Worm (Caenorhabditis elegans) whole organism, L4 larva: Measurements from ENCODE around the gene Y54E2A.5.

ENCODE experiments used
- F10B5.3 ChIP-seq: sonication (generic microtip); optimal IDR thresholded peaks from 2 replicates; lab custom pipeline; 2016; ENCODE audit warnings: mild to moderate bottlenecking, missing genetic modification characterization, missing compliant biosample characterization
- F26F4.8 ChIP-seq: fragments of 200-800 bp; sonication (Bioruptor generic); conservative IDR thresholded peaks from 2 replicates; pipeline ENCODE4 v1.3.6; 2022; ENCODE audit warnings: missing genetic modification characterization, missing compliant biosample characterization
- F49E8.2 ChIP-seq: sonication (generic microtip); optimal IDR thresholded peaks from 2 replicates; lab custom pipeline; 2016; ENCODE audit warnings: missing compliant biosample characterization, mild to moderate bottlenecking, missing genetic modification characterization, borderline replicate concordance
- T26A8.4 ChIP-seq: fragments of 200-800 bp; sonication (Bioruptor generic); IDR thresholded peaks from 2 replicates; pipeline ENCODE4 v1.3.6; 2022; ENCODE audit warnings: missing genetic modification characterization, missing compliant biosample characterization
- arid-1 ChIP-seq: fragments of 200-800 bp; sonication (Bioruptor generic); conservative IDR thresholded peaks from 2 replicates; pipeline ENCODE4 v1.3.6; 2022; ENCODE audit warnings: missing genetic modification reagents, missing genetic modification characterization, missing compliant biosample characterization
- ceh-44 ChIP-seq: fragments of 200-800 bp; sonication (Bioruptor generic); IDR thresholded peaks from 2 replicates; pipeline ENCODE4 v1.3.6; 2022; ENCODE audit warnings: missing genetic modification reagents, missing genetic modification characterization, missing compliant biosample characterization
- ces-1 ChIP-seq: fragments of 150-350 bp; sonication (generic microtip); optimal IDR thresholded peaks from 4 replicates; lab custom pipeline; 2014; ENCODE audit warnings: missing biosample characterization, missing genetic modification reagents, missing genetic modification characterization
- ctbp-1 ChIP-seq: fragments of 200-800 bp; sonication (Bioruptor generic); IDR thresholded peaks from 2 replicates; pipeline ENCODE4 v1.3.6; 2022; ENCODE audit warnings: missing genetic modification reagents, missing genetic modification characterization, missing compliant biosample characterization
- daf-16 ChIP-seq, 3 experiments: sonication (generic microtip); optimal IDR thresholded peaks; 2 replicates each; lab custom pipeline; 2016 to 2017; ENCODE audit warnings: missing genetic modification characterization in 3 of 3, missing genetic modification reagents in 3 of 3, mild to moderate bottlenecking in 2 of 3, missing compliant biosample characterization in 2 of 3, missing biosample characterization in 1 of 3, moderate library complexity in 1 of 3
- dmd-9 ChIP-seq: fragments of 200-800 bp; sonication (Bioruptor generic); IDR thresholded peaks from 2 replicates; pipeline ENCODE4 v1.3.6; 2022; ENCODE audit warnings: missing genetic modification reagents, missing genetic modification characterization, missing compliant biosample characterization
- dpl-1 ChIP-seq: fragments of 150-350 bp; optimal IDR thresholded peaks from 2 replicates; lab custom pipeline; 2014; ENCODE audit warnings: missing biosample characterization, missing genetic modification reagents, missing genetic modification characterization
- dve-1 ChIP-seq: sonication (generic microtip); optimal IDR thresholded peaks from 2 replicates; lab custom pipeline; 2017; ENCODE audit warnings: antibody characterized with exemption, mild to moderate bottlenecking, missing genetic modification characterization, missing compliant biosample characterization; ENCODE audit not compliant: insufficient read depth
- hlh-30 ChIP-seq: sonication (generic microtip); optimal IDR thresholded peaks from 2 replicates; lab custom pipeline; 2017; ENCODE audit warnings: antibody characterized with exemption, mild to moderate bottlenecking, missing genetic modification characterization, missing compliant biosample characterization; ENCODE audit not compliant: insufficient read depth
- jun-1 ChIP-seq: fragments of 150-350 bp; optimal IDR thresholded peaks from 2 replicates; lab custom pipeline; 2014; ENCODE audit warnings: missing biosample characterization, missing genetic modification reagents, missing genetic modification characterization
- lim-7 ChIP-seq: fragments of 200-800 bp; sonication (Bioruptor generic); IDR thresholded peaks from 2 replicates; pipeline ENCODE4 v1.3.6; 2022; ENCODE audit warnings: missing genetic modification characterization, missing compliant biosample characterization
- lin-1 ChIP-seq: fragments of 200-800 bp; sonication (Bioruptor generic); IDR thresholded peaks from 2 replicates; pipeline ENCODE4 v1.3.6; 2022; ENCODE audit warnings: missing genetic modification reagents, missing genetic modification characterization, missing compliant biosample characterization
- lsy-2 ChIP-seq, 2 experiments: fragments of 150-350 bp in 1 of 2; sonication (generic microtip) in 1 of 2; optimal IDR thresholded peaks; 2 replicates each; lab custom pipeline; 2014 to 2017; ENCODE audit warnings: missing biosample characterization in 2 of 2, missing genetic modification characterization in 2 of 2
- madf-9 ChIP-seq: fragments of 200-800 bp; sonication (Bioruptor generic); conservative IDR thresholded peaks from 2 replicates; pipeline ENCODE4 v1.3.6; 2022; ENCODE audit warnings: missing genetic modification reagents, missing genetic modification characterization, missing compliant biosample characterization
- mep-1 ChIP-seq: fragments of 150-350 bp; sonication (generic microtip); optimal IDR thresholded peaks from 3 replicates; lab custom pipeline; 2014; ENCODE audit warnings: missing biosample characterization, missing genetic modification characterization
- mes-2 ChIP-seq: sonication (generic microtip); optimal IDR thresholded peaks from 2 replicates; lab custom pipeline; 2016; ENCODE audit warnings: missing genotype, mild to moderate bottlenecking, missing genetic modification characterization, missing compliant biosample characterization; ENCODE audit not compliant: poor library complexity, severe bottlenecking
- nhr-10 ChIP-seq: fragments of 150-350 bp; optimal IDR thresholded peaks from 2 replicates; lab custom pipeline; 2014; ENCODE audit warnings: missing biosample characterization, missing genetic modification characterization
- nhr-102 ChIP-seq: sonication (generic microtip); optimal IDR thresholded peaks from 2 replicates; lab custom pipeline; 2016; ENCODE audit warnings: mild to moderate bottlenecking, missing genetic modification characterization, moderate library complexity, missing compliant biosample characterization
- nhr-111 ChIP-seq: fragments of 200-800 bp; sonication (Bioruptor generic); optimal IDR thresholded peaks from 2 replicates; lab custom pipeline; 2018; ENCODE audit warnings: mild to moderate bottlenecking, missing genetic modification characterization, missing compliant biosample characterization
- nhr-25 ChIP-seq: sonication (generic microtip); optimal IDR thresholded peaks from 2 replicates; lab custom pipeline; 2017; ENCODE audit warnings: missing genetic modification characterization, mild to moderate bottlenecking, missing compliant biosample characterization, antibody characterized with exemption, moderate library complexity, borderline replicate concordance; ENCODE audit not compliant: insufficient read depth
- nhr-41 ChIP-seq: fragments of 200-800 bp; sonication (Bioruptor generic); IDR thresholded peaks from 2 replicates; pipeline ENCODE4 v1.3.6; 2022; ENCODE audit warnings: missing genetic modification reagents, missing genetic modification characterization, missing compliant biosample characterization
- nhr-42 ChIP-seq: fragments of 200-800 bp; sonication (Bioruptor generic); IDR thresholded peaks from 2 replicates; pipeline ENCODE4 v1.3.6; 2022; ENCODE audit warnings: missing genetic modification characterization, missing compliant biosample characterization
- nhr-77 ChIP-seq: fragments of 150-350 bp; optimal IDR thresholded peaks from 2 replicates; lab custom pipeline; 2014; ENCODE audit warnings: missing biosample characterization, missing genetic modification characterization
- pha-4 ChIP-seq, 2 experiments: fragments of 150-350 bp in 1 of 2; fragments of 200-800 bp in 1 of 2; sonication (Bioruptor generic) in 1 of 2; IDR thresholded peaks in 1 of 2; optimal IDR thresholded peaks in 1 of 2; 2 replicates each; pipeline versions ENCODE4 v1.3.6 to Lab custom; 2014 to 2022; ENCODE audit warnings: missing genetic modification characterization in 2 of 2, missing genetic modification reagents in 2 of 2, missing biosample characterization in 1 of 2, missing compliant biosample characterization in 1 of 2
- rbr-2 ChIP-seq: sonication (generic microtip); optimal IDR thresholded peaks from 2 replicates; lab custom pipeline; 2016; ENCODE audit warnings: missing genotype, missing genetic modification characterization, missing compliant biosample characterization
- saeg-2 ChIP-seq: fragments of 200-800 bp; sonication (Bioruptor generic); IDR thresholded peaks from 2 replicates; pipeline ENCODE4 v1.3.6; 2022; ENCODE audit warnings: missing genetic modification reagents, missing genetic modification characterization, missing compliant biosample characterization
- spr-1 ChIP-seq: sonication (generic microtip); optimal IDR thresholded peaks from 2 replicates; lab custom pipeline; 2016; ENCODE audit warnings: mild to moderate bottlenecking, missing genetic modification characterization, missing compliant biosample characterization
- tag-97 ChIP-seq: fragments of 200-800 bp; sonication (Bioruptor generic); IDR thresholded peaks from 2 replicates; pipeline ENCODE4 v1.3.6; 2022; ENCODE audit warnings: missing genetic modification characterization, missing compliant biosample characterization
- unc-130 ChIP-seq: sonication (generic microtip); optimal IDR thresholded peaks from 2 replicates; lab custom pipeline; 2016; ENCODE audit warnings: missing genetic modification reagents, missing genetic modification characterization, missing compliant biosample characterization
- unc-62 ChIP-seq, 3 experiments: fragments of 150-350 bp in 1 of 3; sonication (generic microtip); optimal IDR thresholded peaks in 2 of 3; peaks in 1 of 3; 1 replicate in 1 of 3; 2 replicates in 2 of 3; lab custom pipeline; 2014 to 2017; ENCODE audit warnings: missing biosample characterization in 3 of 3, missing genetic modification characterization in 3 of 3, missing genetic modification reagents in 3 of 3, missing genotype in 1 of 3
- vab-7 ChIP-seq: fragments of 200-800 bp; sonication (Bioruptor generic); IDR thresholded peaks from 2 replicates; pipeline ENCODE4 v1.3.6; 2022; ENCODE audit warnings: missing genetic modification reagents, missing genetic modification characterization, missing compliant biosample characterization
- zag-1 ChIP-seq: fragments of 150-350 bp; optimal IDR thresholded peaks from 2 replicates; lab custom pipeline; 2014; ENCODE audit warnings: missing biosample characterization, missing genetic modification characterization
- zfp-3 ChIP-seq: fragments of 200-800 bp; sonication (Bioruptor generic); conservative IDR thresholded peaks from 2 replicates; pipeline ENCODE4 v1.3.6; 2022; ENCODE audit warnings: missing genetic modification reagents, missing genetic modification characterization, missing compliant biosample characterization
- zip-2 ChIP-seq: fragments of 150-350 bp; optimal IDR thresholded peaks from 2 replicates; lab custom pipeline; 2014; ENCODE audit warnings: missing biosample characterization, missing genetic modification characterization
- ztf-7 ChIP-seq: fragments of 150-350 bp; optimal IDR thresholded peaks from 2 replicates; lab custom pipeline; 2014; ENCODE audit warnings: missing biosample characterization, missing genetic modification characterization

Y54E2A.5 gene

ce11 chrII:14801086-14801531 is 43.5 kb upstream of the Y54E2A.5 start (continued):
- no peak for TF ChIP-seq tag-97
- no peak for TF ChIP-seq ctbp-1
- TF ChIP-seq unc-62 (GFP tag; optimal IDR thresholded peaks at IDR 0.05 in 1 of 2; lab: Kevin White, UChicago), result peak in 1 of 2 experiments; percentile 25
- TF ChIP-seq unc-62 (tag; optimal IDR thresholded peaks at IDR 0.05; lab: Kevin White, UChicago), result no peak
- no peak for TF ChIP-seq ces-1 (GFP tag; lab: Kevin White, UChicago)
- peak; percentile 86 for TF ChIP-seq T26A8.4 (GFP tag; lab: Robert Waterston, UW)
- 0 out of 2 replicates have a peak, but pooled peaks have one; percentile 63 for TF ChIP-seq madf-9
- TF ChIP-seq daf-16 (GFP tag; optimal IDR thresholded peaks at IDR 0.05; lab: Kevin White, UChicago), result peak in 1 of 2 experiments; percentile 33
- TF ChIP-seq daf-16 (tag; optimal IDR thresholded peaks at IDR 0.05; lab: Kevin White, UChicago), result peak; percentile 28
- TF ChIP-seq zfp-3, result peak; percentile 65; the same call in 1 of the 2 replicates
- peak; percentile 39 for TF ChIP-seq ztf-7
- no peak for TF ChIP-seq unc-130 (GFP tag; lab: Kevin White, UChicago)
- TF ChIP-seq mep-1 (tag; lab: Kevin White, UChicago), result peak; percentile 52
- TF ChIP-seq nhr-111 (GFP tag; lab: Kevin White, UChicago), result no peak
- TF ChIP-seq mes-2, result peak; percentile 83
- TF ChIP-seq dmd-9 (GFP tag; lab: Robert Waterston, UW), result no peak
- TF ChIP-seq saeg-2 (GFP tag; lab: Robert Waterston, UW), result no peak
- TF ChIP-seq F26F4.8, result no peak
- peak; percentile 64 for TF ChIP-seq rbr-2 (tag; lab: Kevin White, UChicago)
- TF ChIP-seq nhr-10 (tag; lab: Kevin White, UChicago), result no peak
- TF ChIP-seq spr-1 (tag; lab: Kevin White, UChicago), result peak; percentile 20
- TF ChIP-seq nhr-41 (GFP tag; lab: Robert Waterston, UW), result 0 out of 2 replicates have a peak, but pooled peaks have one; percentile 33
- TF ChIP-seq jun-1 (tag; lab: Kevin White, UChicago), result no peak
- peak; percentile 34 for TF ChIP-seq nhr-102 (tag; lab: Kevin White, UChicago)
- TF ChIP-seq dpl-1 (GFP tag; lab: Kevin White, UChicago), result peak; percentile 68
- peak; percentile 53; the same call in 1 of the 2 replicates for TF ChIP-seq vab-7
- TF ChIP-seq dve-1 (tag; lab: Kevin White, UChicago), result peak; percentile 76
- TF ChIP-seq F49E8.2 (tag; lab: Kevin White, UChicago), result no peak
- peak; percentile 54 for TF ChIP-seq nhr-77 (tag; lab: Kevin White, UChicago)
- TF ChIP-seq zag-1 (tag; lab: Kevin White, UChicago), result no peak
- peak; percentile 86 for TF ChIP-seq nhr-42
- peak in 1 of 2 experiments; percentile 75 for TF ChIP-seq lsy-2 (tag; optimal IDR thresholded peaks at IDR 0.05; lab: Kevin White, UChicago)
- TF ChIP-seq zip-2 (tag; lab: Kevin White, UChicago), result peak; percentile 39
- TF ChIP-seq ceh-44 (GFP tag; lab: Robert Waterston, UW), result peak; percentile 57; the same call in 1 of the 2 replicates
- TF ChIP-seq lin-1 (GFP tag; lab: Robert Waterston, UW), result peak; percentile 63; the same call in 1 of the 2 replicates
- TF ChIP-seq lim-7, result peak; percentile 59; the same call in 1 of the 2 replicates
- no peak for TF ChIP-seq nhr-25
- peak; percentile 50 for TF ChIP-seq hlh-30 (tag; lab: Kevin White, UChicago)
- TF ChIP-seq arid-1 (GFP tag; lab: Robert Waterston, UW), result peak; percentile 63
- peak; percentile 21 for TF ChIP-seq F10B5.3
- peak; percentile 40; the same call in 1 of the 2 replicates for TF ChIP-seq pha-4 (GFP tag; IDR thresholded peaks at IDR 0.05; lab: Robert Waterston, UW)
- no peak for TF ChIP-seq pha-4 (tag; optimal IDR thresholded peaks at IDR 0.05; lab: Kevin White, UChicago)
